Fruit fly (Drosophila melanogaster) whole organism, adult: ENCODE results near the gene CG12115.

Experiments
- CG11617 ChIP-seq: fragments of 200-800 bp; sonication (Bioruptor generic); optimal IDR thresholded peaks from 2 replicates; lab custom pipeline; 2017; ENCODE audit warnings: mild to moderate bottlenecking, missing biosample characterization, missing genetic modification reagents, missing genetic modification characterization
- CG12768 ChIP-seq: fragments of 200-800 bp; sonication (Bioruptor generic); optimal IDR thresholded peaks from 2 replicates; lab custom pipeline; 2017; ENCODE audit warnings: missing biosample characterization, missing genetic modification characterization, mild to moderate bottlenecking, moderate library complexity, missing genetic modification reagents
- CG1620 ChIP-seq: fragments of 200-800 bp; sonication (Bioruptor generic); optimal IDR thresholded peaks from 2 replicates; lab custom pipeline; 2016; ENCODE audit warnings: missing biosample characterization, missing genetic modification characterization
- CG33017 ChIP-seq: fragments of 200-800 bp; sonication (Bioruptor generic); optimal IDR thresholded peaks from 2 replicates; lab custom pipeline; 2018; ENCODE audit warnings: missing biosample characterization, mild to moderate bottlenecking, missing genetic modification characterization, moderate library complexity
- CG7045 ChIP-seq: fragments of 200-800 bp; sonication (Bioruptor generic); optimal IDR thresholded peaks from 2 replicates; lab custom pipeline; 2017; ENCODE audit warnings: missing biosample characterization, mild to moderate bottlenecking, missing genetic modification characterization
- Clk ChIP-seq: fragments of 200-800 bp; sonication (Bioruptor generic); optimal IDR thresholded peaks from 2 replicates; lab custom pipeline; 2017; ENCODE audit warnings: missing biosample characterization, missing genetic modification characterization
- Hr96 ChIP-seq: fragments of 200-800 bp; sonication (Bioruptor generic); optimal IDR thresholded peaks from 2 replicates; lab custom pipeline; 2016; ENCODE audit warnings: missing biosample characterization, missing genetic modification characterization
- Mnt ChIP-seq: fragments of 200-800 bp; sonication (Bioruptor generic); optimal IDR thresholded peaks from 2 replicates; lab custom pipeline; 2016; ENCODE audit warnings: missing biosample characterization, mild to moderate bottlenecking, missing genetic modification characterization
- bab1 ChIP-seq: fragments of 200-800 bp; sonication (Bioruptor generic); optimal IDR thresholded peaks from 3 replicates; lab custom pipeline; 2019; ENCODE audit warnings: missing biosample characterization, mild to moderate bottlenecking, missing genetic modification characterization, moderate library complexity
- kay ChIP-seq: fragments of 200-800 bp; sonication (Bioruptor generic); peaks from one replicate; lab custom pipeline; 2016; ENCODE audit warnings: missing biosample characterization, missing genetic modification characterization, borderline replicate concordance
- tj ChIP-seq: fragments of 200-800 bp; sonication (Bioruptor generic); optimal IDR thresholded peaks from 3 replicates; lab custom pipeline; 2017; ENCODE audit warnings: missing biosample characterization, mild to moderate bottlenecking, missing genetic modification characterization, moderate library complexity
- toe ChIP-seq: fragments of 200-800 bp; sonication (Bioruptor generic); optimal IDR thresholded peaks from 2 replicates; lab custom pipeline; 2016; ENCODE audit warnings: missing biosample characterization, missing genetic modification characterization

DNA sequence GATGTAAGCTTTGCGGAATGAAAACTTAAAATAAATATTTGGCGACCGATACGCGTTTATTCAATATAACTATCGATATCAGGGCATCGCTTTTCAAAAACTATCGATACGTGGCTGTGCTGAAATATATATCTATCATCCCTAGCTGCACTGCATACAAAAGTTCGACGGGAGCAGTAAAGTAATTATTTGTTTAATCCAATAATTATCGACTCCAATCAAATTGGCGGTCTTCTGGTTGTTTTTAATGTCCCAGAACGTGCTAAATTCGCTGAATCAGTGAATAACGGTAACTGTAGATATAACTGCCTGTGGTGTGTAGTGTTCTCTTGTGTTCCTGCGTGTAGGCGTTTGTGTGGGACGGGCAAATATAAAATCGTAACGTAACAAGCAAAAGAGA is 27.3 kb downstream of the CG12115 start, which contains the start of gene mei-P26:
- TF ChIP-seq bab1 (peak; percentile 79), kay (GFP tag; lab: Kevin White, UChicago) (no peak), CG1620 (GFP tag; lab: Kevin White, UChicago) (no peak), tj (GFP tag; lab: Kevin White, UChicago) (no peak), toe (no peak), CG33017 (tag; lab: Kevin White, UChicago) (no peak), Clk (GFP tag; lab: Kevin White, UChicago) (no peak), Mnt (GFP tag; lab: Kevin White, UChicago) (peak; percentile 37), CG11617 (GFP tag; lab: Kevin White, UChicago) (no peak), Hr96 (GFP tag; lab: Kevin White, UChicago) (no peak), CG12768 (GFP tag; lab: Kevin White, UChicago) (no peak), CG7045 (GFP tag; lab: Kevin White, UChicago) (no peak)
